Fruit fly (Drosophila melanogaster): ENCODE data around the gene Ptp69D.

Ptp69D gene

DNA sequence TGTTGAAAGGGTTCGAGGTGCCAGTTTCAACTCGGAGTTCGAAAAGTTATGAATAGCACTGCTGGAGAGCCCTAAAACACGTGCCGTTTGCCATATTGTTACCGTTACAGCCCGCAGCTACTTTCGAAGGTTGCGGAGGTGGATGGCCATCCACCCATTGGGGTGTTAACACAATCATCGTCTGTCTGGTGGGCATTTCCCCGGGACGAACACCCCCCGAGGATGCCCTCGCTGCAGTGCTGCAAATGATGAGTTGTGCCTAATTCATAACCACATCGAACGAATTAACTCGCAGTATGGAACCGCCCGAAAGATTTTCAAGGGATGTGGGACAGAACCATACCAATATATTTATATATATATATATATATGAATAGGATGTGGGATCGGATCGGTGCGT is 7.5 kb upstream of the Ptp69D start:
- no peak for TF ChIP-seq EcR (GFP tag; optimal IDR thresholded peaks at IDR 0.05)
- TF ChIP-seq psq (optimal IDR thresholded peaks at IDR 0.05) = no peak
- no peak for TF ChIP-seq CG8478 (optimal IDR thresholded peaks at IDR 0.05)
- TF ChIP-seq pan (optimal IDR thresholded peaks at IDR 0.05) = no peak
- TF ChIP-seq Dll (optimal IDR thresholded peaks at IDR 0.05) = no peak
- TF ChIP-seq usp (GFP tag; optimal IDR thresholded peaks at IDR 0.05) = no peak

DNA sequence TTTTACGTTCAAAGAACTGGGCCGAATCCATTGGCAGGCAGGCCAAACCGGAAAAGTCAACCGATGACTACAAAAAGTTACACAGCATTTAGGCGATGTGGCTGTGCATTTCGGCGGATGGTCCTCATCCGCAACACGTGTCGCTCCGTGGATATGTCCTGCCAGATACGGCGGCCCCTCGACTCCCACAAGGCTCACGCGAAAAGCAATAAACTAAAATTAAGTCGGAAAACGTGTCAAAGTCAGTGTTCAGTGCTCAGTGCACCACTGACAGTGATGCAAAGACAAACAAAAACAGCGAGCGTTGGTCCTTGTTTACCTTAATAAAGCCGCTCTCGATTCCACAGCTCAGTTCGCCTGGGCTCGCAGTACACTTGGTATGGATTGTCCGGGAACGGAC is 5.1 kb upstream of the Ptp69D start:
- TF ChIP-seq pan (optimal IDR thresholded peaks at IDR 0.05) = no peak
- TF ChIP-seq Dll (optimal IDR thresholded peaks at IDR 0.05) = no peak
- TF ChIP-seq EcR (GFP tag; optimal IDR thresholded peaks at IDR 0.05) = no peak
- no peak for TF ChIP-seq psq (optimal IDR thresholded peaks at IDR 0.05)
- TF ChIP-seq usp (GFP tag; optimal IDR thresholded peaks at IDR 0.05) = no peak

DNA sequence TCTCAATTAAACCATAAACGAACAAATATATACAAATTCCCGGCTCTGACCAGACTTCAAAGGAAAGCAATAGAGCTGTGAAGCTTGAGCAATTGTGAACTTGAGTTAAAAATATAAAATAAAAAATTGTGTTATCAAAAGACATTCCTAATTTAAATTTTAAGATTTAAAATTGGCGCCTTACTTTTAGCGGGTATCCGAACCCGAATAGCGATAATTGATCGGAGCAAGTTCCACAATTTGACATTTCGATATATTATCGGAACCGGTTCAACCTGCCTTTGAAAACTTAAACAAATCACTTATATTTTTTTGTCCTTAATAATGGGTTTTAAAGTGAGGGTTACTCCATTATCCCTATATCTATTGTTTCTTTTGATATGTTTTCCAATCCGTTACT is 2.0 kb upstream of the Ptp69D start:
- TF ChIP-seq pan (optimal IDR thresholded peaks at IDR 0.05) (no peak), Dll (optimal IDR thresholded peaks at IDR 0.05) (no peak), EcR (GFP tag; optimal IDR thresholded peaks at IDR 0.05) (no peak), usp (GFP tag; optimal IDR thresholded peaks at IDR 0.05) (no peak), CG8478 (optimal IDR thresholded peaks at IDR 0.05) (no peak)

dm6 chr3L:12735707-12736106 is 962 bp downstream of the Ptp69D start:
- TF ChIP-seq pan (optimal IDR thresholded peaks at IDR 0.05) (no peak), Dll (optimal IDR thresholded peaks at IDR 0.05) (no peak), psq (optimal IDR thresholded peaks at IDR 0.05) (no peak), EcR (GFP tag; optimal IDR thresholded peaks at IDR 0.05) (no peak), CG8478 (optimal IDR thresholded peaks at IDR 0.05) (no peak), usp (GFP tag; optimal IDR thresholded peaks at IDR 0.05) (no peak)

dm6 chr3L:12741608-12742007 is 6.9 kb downstream of the Ptp69D start, which contains the start of gene CG32112:
TSS of gene CG32112 (plus strand) at chr3L:12741718.
- TF ChIP-seq EcR (GFP tag; optimal IDR thresholded peaks at IDR 0.05) (no peak), psq (optimal IDR thresholded peaks at IDR 0.05) (no peak), Dll (optimal IDR thresholded peaks at IDR 0.05) (no peak)

DNA sequence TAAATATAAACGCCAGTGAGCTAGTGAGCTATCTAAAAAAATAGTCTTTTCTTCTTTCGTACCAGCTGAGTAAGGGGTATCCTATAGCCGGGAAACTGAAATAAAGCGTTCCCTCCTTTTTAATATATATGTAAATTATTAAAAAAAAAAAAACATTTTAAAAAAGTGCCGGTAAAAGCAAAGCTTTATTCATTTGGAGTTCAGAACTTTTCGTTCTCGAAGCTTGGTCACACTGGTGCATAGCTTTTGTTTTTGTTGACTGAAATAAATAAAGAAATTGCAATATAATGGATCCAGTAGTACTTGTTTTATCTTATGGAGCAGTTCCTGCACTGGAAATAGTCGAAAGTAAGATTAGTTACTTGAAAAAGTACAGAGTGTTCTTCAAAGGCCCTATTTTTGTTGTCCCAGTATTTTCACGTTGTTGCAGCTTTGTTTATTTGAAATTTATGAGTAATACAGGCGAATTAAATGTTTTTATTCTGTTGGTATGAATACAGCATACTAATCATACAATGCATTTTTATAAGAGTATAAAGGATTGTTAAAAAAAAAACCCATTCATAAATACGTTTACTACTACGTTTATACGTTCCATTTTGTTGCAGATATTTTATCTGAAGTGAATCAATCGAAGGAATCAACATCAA is 10.5 kb downstream of the Ptp69D start, which contains the start of gene CG32109:
Gene CG32109, plus strand, starts transcription at position 224 of the 650 bp plus-strand sequence.
- TF ChIP-seq EcR (GFP tag; optimal IDR thresholded peaks at IDR 0.05) = no peak
- TF ChIP-seq pan (optimal IDR thresholded peaks at IDR 0.05) = no peak
- TF ChIP-seq CG8478 (optimal IDR thresholded peaks at IDR 0.05) = no peak
- no peak for TF ChIP-seq Dll (optimal IDR thresholded peaks at IDR 0.05)
- TF ChIP-seq usp (GFP tag; optimal IDR thresholded peaks at IDR 0.05) = no peak
- TF ChIP-seq psq (optimal IDR thresholded peaks at IDR 0.05) = no peak

- TF ChIP-seq usp (GFP tag; optimal IDR thresholded peaks at IDR 0.05) = no peak
- no peak for TF ChIP-seq CG8478 (optimal IDR thresholded peaks at IDR 0.05)
- TF ChIP-seq psq (optimal IDR thresholded peaks at IDR 0.05) = no peak
- no peak for TF ChIP-seq pan (optimal IDR thresholded peaks at IDR 0.05)
- TF ChIP-seq Dll (optimal IDR thresholded peaks at IDR 0.05) = no peak
- no peak for TF ChIP-seq EcR (GFP tag; optimal IDR thresholded peaks at IDR 0.05)
These were observed 11.5 kb downstream of the Ptp69D start for dm6 chr3L:12746241-12746640.

- TF ChIP-seq psq (optimal IDR thresholded peaks at IDR 0.05) (no peak), pan (optimal IDR thresholded peaks at IDR 0.05) (no peak), usp (GFP tag; optimal IDR thresholded peaks at IDR 0.05) (no peak), EcR (GFP tag; optimal IDR thresholded peaks at IDR 0.05) (no peak), Dll (optimal IDR thresholded peaks at IDR 0.05) (no peak), CG8478 (optimal IDR thresholded peaks at IDR 0.05) (no peak)
These were observed 14.2 kb downstream of the Ptp69D start for dm6 chr3L:12748711-12749566.

dm6 chr3L:12749567-12750535 is 15.1 kb downstream of the Ptp69D start, which contains the start of the genes Klc and CG10984:
TSS of gene Klc (minus strand) at chr3L:12750056.
TSS of gene CG10984 (plus strand) at chr3L:12750119.
- TF ChIP-seq pan (optimal IDR thresholded peaks at IDR 0.05) (no peak), Dll (optimal IDR thresholded peaks at IDR 0.05) (no peak), EcR (GFP tag; optimal IDR thresholded peaks at IDR 0.05) (no peak), CG8478 (optimal IDR thresholded peaks at IDR 0.05) (no peak), usp (GFP tag; optimal IDR thresholded peaks at IDR 0.05) (no peak), psq (optimal IDR thresholded peaks at IDR 0.05) (no peak)

DNA sequence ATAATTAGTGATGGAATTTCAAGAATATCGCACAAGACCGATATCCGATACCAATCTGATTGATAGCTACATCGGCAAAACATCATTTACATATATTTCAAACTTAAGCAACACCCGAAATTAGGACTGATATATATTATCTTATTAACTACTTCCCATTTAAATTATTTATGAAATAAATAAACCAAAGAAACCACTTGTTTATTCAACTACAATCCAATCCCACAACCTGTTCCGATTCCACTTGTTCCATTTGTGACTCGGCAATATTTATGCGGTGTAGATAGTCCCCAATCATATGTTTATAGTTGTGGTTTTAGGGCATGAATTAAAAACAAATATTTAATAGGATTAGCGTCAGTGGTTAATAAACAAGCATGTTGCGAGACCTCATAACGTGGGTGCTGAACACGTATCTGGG is 20.0 kb downstream of the Ptp69D start, which contains the start of the genes CG10973 and Vps13D:
Gene CG10973, minus strand, starts transcription at position 6 of the 421 bp plus-strand sequence.
Gene Vps13D, plus strand, starts transcription at position 281 of the 421 bp plus-strand sequence.
- TF ChIP-seq CG8478 (optimal IDR thresholded peaks at IDR 0.05) (no peak), usp (GFP tag; optimal IDR thresholded peaks at IDR 0.05) (no peak), EcR (GFP tag; optimal IDR thresholded peaks at IDR 0.05) (no peak), Dll (optimal IDR thresholded peaks at IDR 0.05) (no peak), psq (optimal IDR thresholded peaks at IDR 0.05) (no peak), pan (optimal IDR thresholded peaks at IDR 0.05) (no peak)

All from whole organism.